Worm (Caenorhabditis elegans): ENCODE data around the gene F28B12.6.

The F28B12.6 gene

ce11 chrII:5950657-5951056, 10.0 kb downstream of the F28B12.6 start:
- TF ChIP-seq ces-1 (GFP tag; optimal IDR thresholded peaks at IDR 0.05) (peak; percentile 79), sptf-1 (tag; optimal IDR thresholded peaks at IDR 0.05) (no peak)

- TF ChIP-seq mab-5 (tag; optimal IDR thresholded peaks at IDR 0.05) (no peak), lsy-2 (tag; optimal IDR thresholded peaks at IDR 0.05) (no peak), flh-1 (GFP tag; optimal IDR thresholded peaks at IDR 0.05) (no peak), nhr-28 (tag; optimal IDR thresholded peaks at IDR 0.05) (no peak), zip-8 (tag; optimal IDR thresholded peaks at IDR 0.05) (no peak), sptf-1 (tag; optimal IDR thresholded peaks at IDR 0.05) (no peak), ces-1 (GFP tag; optimal IDR thresholded peaks at IDR 0.05) (no peak), blmp-1 (tag; optimal IDR thresholded peaks at IDR 0.05) (no peak), snpc-4 (tag; optimal IDR thresholded peaks at IDR 0.05) (no peak), ceh-43 (GFP tag; optimal IDR thresholded peaks at IDR 0.05) (no peak), pha-4 (tag; optimal IDR thresholded peaks at IDR 0.05) (no peak), ceh-83 (GFP tag; optimal IDR thresholded peaks at IDR 0.05) (no peak), elt-1 (tag; optimal IDR thresholded peaks at IDR 0.05; ENCODE audit: borderline replicate concordance, insufficient read depth) (no peak), drap-1 (GFP tag; optimal IDR thresholded peaks at IDR 0.05) (no peak), nhr-12 (tag; optimal IDR thresholded peaks at IDR 0.05) (no peak), unc-39 (tag; optimal IDR thresholded peaks at IDR 0.05) (no peak), sem-2 (GFP tag; optimal IDR thresholded peaks at IDR 0.05) (no peak), unc-120 (tag; optimal IDR thresholded peaks at IDR 0.05; ENCODE audit: poor library complexity, severe bottlenecking) (no peak), M03D4.4 (tag; optimal IDR thresholded peaks at IDR 0.05) (no peak), tbx-8 (GFP tag; optimal IDR thresholded peaks at IDR 0.05) (no peak)
Observed at ce11 chrII:5951745-5952144, 11.1 kb downstream of the F28B12.6 start.

ce11 chrII:5952214-5952613, 11.6 kb downstream of the F28B12.6 start:
- TF ChIP-seq snpc-4 (tag; optimal IDR thresholded peaks at IDR 0.05) (no peak), mep-1 (tag; optimal IDR thresholded peaks at IDR 0.05) (no peak), ceh-43 (GFP tag; optimal IDR thresholded peaks at IDR 0.05) (no peak), lin-32 (GFP tag; optimal IDR thresholded peaks at IDR 0.05) (no peak), ceh-39 (tag; optimal IDR thresholded peaks at IDR 0.05) (no peak), sptf-1 (tag; optimal IDR thresholded peaks at IDR 0.05) (no peak), unc-39 (tag; optimal IDR thresholded peaks at IDR 0.05) (no peak), zip-8 (tag; optimal IDR thresholded peaks at IDR 0.05) (no peak), unc-120 (tag; optimal IDR thresholded peaks at IDR 0.05; ENCODE audit: poor library complexity, severe bottlenecking) (no peak), ceh-83 (GFP tag; optimal IDR thresholded peaks at IDR 0.05) (no peak), mab-5 (tag; optimal IDR thresholded peaks at IDR 0.05) (no peak), nhr-12 (tag; optimal IDR thresholded peaks at IDR 0.05) (no peak)

ce11 chrII:5955638-5956167, 15.0 kb downstream of the F28B12.6 start:
- TF ChIP-seq drap-1 (GFP tag; optimal IDR thresholded peaks at IDR 0.05): no peak
- no peak for TF ChIP-seq M03D4.4 (tag; optimal IDR thresholded peaks at IDR 0.05)
- no peak for TF ChIP-seq nhr-237 (tag; optimal IDR thresholded peaks at IDR 0.05)
- no peak for TF ChIP-seq ztf-11 (tag; optimal IDR thresholded peaks at IDR 0.05)
- TF ChIP-seq ces-1 (GFP tag; optimal IDR thresholded peaks at IDR 0.05): no peak
- peak; percentile 86 for TF ChIP-seq unc-62 (GFP tag; optimal IDR thresholded peaks at IDR 0.05)

- TF ChIP-seq snpc-4 (tag; optimal IDR thresholded peaks at IDR 0.05): no peak
- no peak for TF ChIP-seq ztf-11 (tag; optimal IDR thresholded peaks at IDR 0.05)
- TF ChIP-seq sem-2 (GFP tag; optimal IDR thresholded peaks at IDR 0.05): no peak
- TF ChIP-seq nhr-12 (tag; optimal IDR thresholded peaks at IDR 0.05): no peak
- TF ChIP-seq M03D4.4 (tag; optimal IDR thresholded peaks at IDR 0.05): no peak
- TF ChIP-seq pha-4 (tag; optimal IDR thresholded peaks at IDR 0.05): no peak
- no peak for TF ChIP-seq lsy-2 (tag; optimal IDR thresholded peaks at IDR 0.05)
- TF ChIP-seq nhr-237 (tag; optimal IDR thresholded peaks at IDR 0.05): no peak
- TF ChIP-seq elt-1 (tag; optimal IDR thresholded peaks at IDR 0.05; ENCODE audit: borderline replicate concordance, insufficient read depth): no peak
- no peak for TF ChIP-seq flh-1 (GFP tag; optimal IDR thresholded peaks at IDR 0.05)
- no peak for TF ChIP-seq elt-3 (tag; optimal IDR thresholded peaks at IDR 0.05)
- TF ChIP-seq ham-2 (GFP tag; optimal IDR thresholded peaks at IDR 0.05): no peak
- no peak for TF ChIP-seq mep-1 (tag; optimal IDR thresholded peaks at IDR 0.05)
- no peak for TF ChIP-seq cnd-1 (tag; optimal IDR thresholded peaks at IDR 0.05)
- no peak for TF ChIP-seq zip-8 (tag; optimal IDR thresholded peaks at IDR 0.05)
- TF ChIP-seq mab-5 (tag; optimal IDR thresholded peaks at IDR 0.05): no peak
- no peak for TF ChIP-seq unc-39 (tag; optimal IDR thresholded peaks at IDR 0.05)
- TF ChIP-seq ceh-43 (GFP tag; optimal IDR thresholded peaks at IDR 0.05): no peak
Observed at ce11 chrII:5956583-5956982, 15.9 kb downstream of the F28B12.6 start, which contains the start of gene casy-1. casy-1 (minus strand) TSS chrII:5956683.
